Worm (Caenorhabditis elegans) whole organism, late embryonic: ENCODE results near the gene T11F9.22.

Experiments
- C08G9.2 ChIP-seq: sonication (generic microtip); optimal IDR thresholded peaks from 2 replicates; lab custom pipeline; 2016; ENCODE audit warnings: mild to moderate bottlenecking, missing genetic modification characterization, moderate library complexity, missing compliant biosample characterization
- F13H6.1 ChIP-seq: sonication (generic microtip); optimal IDR thresholded peaks from 2 replicates; lab custom pipeline; 2016; ENCODE audit warnings: missing genetic modification characterization, missing compliant biosample characterization
- T23F11.4 ChIP-seq: fragments of 200-800 bp; sonication (Bioruptor generic); optimal IDR thresholded peaks from 2 replicates; lab custom pipeline; 2018; ENCODE audit warnings: mild to moderate bottlenecking, missing genetic modification characterization, missing compliant biosample characterization
- ceh-14 ChIP-seq: sonication (generic microtip); optimal IDR thresholded peaks from 2 replicates; lab custom pipeline; 2016; ENCODE audit warnings: missing genotype, missing genetic modification characterization, missing compliant biosample characterization
- ceh-18 ChIP-seq: sonication (generic microtip); optimal IDR thresholded peaks from 2 replicates; lab custom pipeline; 2016; ENCODE audit warnings: missing genetic modification characterization, missing compliant biosample characterization
- ceh-19 ChIP-seq: fragments of 200-800 bp; sonication (Bioruptor generic); optimal IDR thresholded peaks from 2 replicates; lab custom pipeline; 2018; ENCODE audit warnings: mild to moderate bottlenecking, missing genetic modification characterization, missing compliant biosample characterization
- ceh-2 ChIP-seq: sonication (generic microtip); optimal IDR thresholded peaks from 2 replicates; lab custom pipeline; 2016; ENCODE audit warnings: missing genotype, missing genetic modification characterization, missing compliant biosample characterization
- ceh-24 ChIP-seq: sonication (generic microtip); optimal IDR thresholded peaks from 2 replicates; lab custom pipeline; 2016; ENCODE audit warnings: mild to moderate bottlenecking, missing genetic modification characterization, missing compliant biosample characterization
- ceh-30 ChIP-seq: fragments of 150-350 bp; optimal IDR thresholded peaks from 2 replicates; lab custom pipeline; 2014; ENCODE audit warnings: missing biosample characterization, missing genetic modification characterization
- ceh-31 ChIP-seq: sonication (generic microtip); optimal IDR thresholded peaks from 2 replicates; lab custom pipeline; 2016; ENCODE audit warnings: missing genetic modification characterization, missing compliant biosample characterization
- ceh-34 ChIP-seq: sonication (generic microtip); optimal IDR thresholded peaks from 2 replicates; lab custom pipeline; 2016; ENCODE audit warnings: mild to moderate bottlenecking, missing genetic modification characterization, missing compliant biosample characterization
- ceh-48 ChIP-seq: sonication (generic microtip); optimal IDR thresholded peaks from 2 replicates; lab custom pipeline; 2016; ENCODE audit warnings: missing genetic modification characterization, inconsistent platforms, missing compliant biosample characterization
- ceh-6 ChIP-seq: fragments of 200-800 bp; sonication (Bioruptor generic); optimal IDR thresholded peaks from 2 replicates; lab custom pipeline; 2018; ENCODE audit warnings: mild to moderate bottlenecking, missing genetic modification characterization, missing compliant biosample characterization
- ceh-9 ChIP-seq: sonication (generic microtip); optimal IDR thresholded peaks from 2 replicates; lab custom pipeline; 2016; ENCODE audit warnings: mild to moderate bottlenecking, missing genetic modification characterization, inconsistent platforms, missing compliant biosample characterization
- dmd-4 ChIP-seq: sonication (generic microtip); optimal IDR thresholded peaks from 2 replicates; lab custom pipeline; 2016; ENCODE audit warnings: borderline replicate concordance, missing genetic modification characterization, missing compliant biosample characterization
- elt-2 ChIP-seq: sonication (generic microtip); optimal IDR thresholded peaks from 2 replicates; lab custom pipeline; 2016; ENCODE audit warnings: missing genetic modification reagents, missing genetic modification characterization, missing compliant biosample characterization
- ets-4 ChIP-seq: sonication (generic microtip); optimal IDR thresholded peaks from 2 replicates; lab custom pipeline; 2016; ENCODE audit warnings: missing genetic modification characterization, missing compliant biosample characterization
- eyg-1 ChIP-seq: sonication (generic microtip); optimal IDR thresholded peaks from 2 replicates; lab custom pipeline; 2016; ENCODE audit warnings: missing genotype, missing genetic modification characterization, missing compliant biosample characterization
- fax-1 ChIP-seq: sonication (generic microtip); optimal IDR thresholded peaks from 2 replicates; lab custom pipeline; 2016; ENCODE audit warnings: missing genotype, missing genetic modification characterization, missing compliant biosample characterization
- fkh-6 ChIP-seq: sonication (generic microtip); optimal IDR thresholded peaks from 2 replicates; lab custom pipeline; 2016; ENCODE audit warnings: missing genetic modification characterization, missing compliant biosample characterization
- gmeb-2 ChIP-seq: sonication (generic microtip); optimal IDR thresholded peaks from 2 replicates; lab custom pipeline; 2016; ENCODE audit warnings: missing genetic modification characterization, inconsistent platforms, missing compliant biosample characterization
- hlh-13 ChIP-seq: fragments of 200-800 bp; sonication (Bioruptor generic); optimal IDR thresholded peaks from 2 replicates; lab custom pipeline; 2018; ENCODE audit warnings: mild to moderate bottlenecking, missing genetic modification characterization, missing compliant biosample characterization
- hlh-30 ChIP-seq: sonication (generic microtip); optimal IDR thresholded peaks from 2 replicates; lab custom pipeline; 2017; ENCODE audit warnings: antibody characterized with exemption, missing genetic modification characterization, missing compliant biosample characterization; ENCODE audit not compliant: insufficient read depth
- hlh-6 ChIP-seq: sonication (generic microtip); optimal IDR thresholded peaks from 2 replicates; lab custom pipeline; 2016; ENCODE audit warnings: missing genotype, missing genetic modification characterization, missing compliant biosample characterization
- hlh-8 ChIP-seq: sonication (generic microtip); optimal IDR thresholded peaks from 2 replicates; lab custom pipeline; 2016; ENCODE audit warnings: missing genotype, missing genetic modification characterization, missing compliant biosample characterization
- lim-6 ChIP-seq: sonication (generic microtip); optimal IDR thresholded peaks from 2 replicates; lab custom pipeline; 2016; ENCODE audit warnings: missing genetic modification characterization, missing compliant biosample characterization
- nfya-1 ChIP-seq: sonication (generic microtip); optimal IDR thresholded peaks from 2 replicates; lab custom pipeline; 2017; ENCODE audit warnings: missing genetic modification characterization, mild to moderate bottlenecking, missing compliant biosample characterization, antibody characterized with exemption, moderate library complexity
- pag-3 ChIP-seq: sonication (generic microtip); optimal IDR thresholded peaks from 2 replicates; lab custom pipeline; 2016; ENCODE audit warnings: missing compliant biosample characterization, missing genetic modification characterization, borderline replicate concordance
- ref-2 ChIP-seq: sonication (generic microtip); optimal IDR thresholded peaks from 2 replicates; lab custom pipeline; 2016; ENCODE audit warnings: missing genetic modification characterization, missing compliant biosample characterization
- rnt-1 ChIP-seq: sonication (generic microtip); optimal IDR thresholded peaks from 2 replicates; lab custom pipeline; 2016; ENCODE audit warnings: missing genetic modification characterization, missing compliant biosample characterization
- sdc-2 ChIP-seq: sonication (generic microtip); optimal IDR thresholded peaks from 2 replicates; lab custom pipeline; 2016; ENCODE audit warnings: missing genotype, missing genetic modification characterization, missing compliant biosample characterization
- sox-4 ChIP-seq: sonication (generic microtip); optimal IDR thresholded peaks from 2 replicates; lab custom pipeline; 2017; ENCODE audit warnings: mild to moderate bottlenecking, missing genetic modification characterization, inconsistent platforms, missing compliant biosample characterization
- syd-9 ChIP-seq: sonication (generic microtip); optimal IDR thresholded peaks from 2 replicates; lab custom pipeline; 2016; ENCODE audit warnings: mild to moderate bottlenecking, missing genetic modification characterization, moderate library complexity, missing compliant biosample characterization
- tbx-2 ChIP-seq: sonication (generic microtip); optimal IDR thresholded peaks from 2 replicates; lab custom pipeline; 2016; ENCODE audit warnings: missing genetic modification characterization, missing compliant biosample characterization
- tbx-7 ChIP-seq: sonication (generic microtip); optimal IDR thresholded peaks from 2 replicates; lab custom pipeline; 2016; ENCODE audit warnings: missing genotype, missing genetic modification characterization, missing compliant biosample characterization
- ttx-3 ChIP-seq: sonication (generic microtip); optimal IDR thresholded peaks from 2 replicates; lab custom pipeline; 2016; ENCODE audit warnings: missing genetic modification reagents, missing genetic modification characterization, missing compliant biosample characterization
- unc-3 ChIP-seq, 2 experiments: fragments of 200-800 bp in 1 of 2; sonication (Bioruptor generic) in 1 of 2; sonication (generic microtip) in 1 of 2; conservative IDR thresholded peaks in 1 of 2; optimal IDR thresholded peaks in 1 of 2; 2 replicates each; pipeline versions ENCODE4 v1.3.6 to Lab custom; 2016 to 2022; ENCODE audit warnings: missing compliant biosample characterization in 2 of 2, missing genetic modification characterization in 2 of 2, missing genetic modification reagents in 1 of 2
- unc-42 ChIP-seq: sonication (generic microtip); optimal IDR thresholded peaks from 2 replicates; lab custom pipeline; 2016; ENCODE audit warnings: missing genotype, missing genetic modification characterization, missing compliant biosample characterization
- zip-5 ChIP-seq: sonication (generic microtip); optimal IDR thresholded peaks from 2 replicates; lab custom pipeline; 2016; ENCODE audit warnings: missing genetic modification characterization, missing compliant biosample characterization
- ztf-16 ChIP-seq: sonication (generic microtip); optimal IDR thresholded peaks from 2 replicates; lab custom pipeline; 2017; ENCODE audit warnings: missing genetic modification characterization, missing compliant biosample characterization

T11F9.22 gene

ce11 chrV:11499786-11500185 lies 20.3 kb downstream of the T11F9.22 start:
- TF ChIP-seq elt-2 (tag; lab: Kevin White, UChicago) (no peak), ceh-24 (tag; lab: Kevin White, UChicago) (no peak), unc-3 (GFP tag; conservative IDR thresholded peaks at IDR 0.05; lab: Robert Waterston, UW) (no peak), unc-3 (tag; optimal IDR thresholded peaks at IDR 0.05; lab: Kevin White, UChicago) (no peak), ceh-18 (tag; lab: Kevin White, UChicago) (no peak), T23F11.4 (GFP tag; lab: Kevin White, UChicago) (no peak), ref-2 (tag; lab: Kevin White, UChicago) (no peak), lim-6 (tag; lab: Kevin White, UChicago) (no peak), eyg-1 (tag; lab: Kevin White, UChicago) (no peak), pag-3 (tag; lab: Kevin White, UChicago) (no peak)

ce11 chrV:11500980-11501379 lies 21.5 kb downstream of the T11F9.22 start:
- TF ChIP-seq sox-4 (no peak), C08G9.2 (tag; lab: Kevin White, UChicago) (no peak), F13H6.1 (tag; lab: Kevin White, UChicago) (no peak), hlh-13 (no peak), ceh-24 (tag; lab: Kevin White, UChicago) (no peak), ets-4 (tag; lab: Kevin White, UChicago) (no peak), fkh-6 (no peak), ceh-30 (tag; lab: Kevin White, UChicago) (no peak), ceh-9 (no peak), ttx-3 (tag; lab: Kevin White, UChicago) (no peak), gmeb-2 (no peak), eyg-1 (tag; lab: Kevin White, UChicago) (no peak), dmd-4 (tag; lab: Kevin White, UChicago) (no peak)

- TF ChIP-seq nfya-1 (tag; lab: Kevin White, UChicago): peak; percentile 91
- TF ChIP-seq hlh-30 (tag; lab: Kevin White, UChicago): no peak
Measured at ce11 chrV:11503081-11503751, 23.7 kb downstream of the T11F9.22 start, which contains the start of gene C55A6.12. Gene C55A6.12 (minus strand): TSS chrV:11503131.

- TF ChIP-seq fax-1 (tag; lab: Kevin White, UChicago) (peak; percentile 50), syd-9 (tag; lab: Kevin White, UChicago) (peak; percentile 36), F13H6.1 (tag; lab: Kevin White, UChicago) (peak; percentile 70), ceh-34 (tag; lab: Kevin White, UChicago) (peak; percentile 53), C08G9.2 (tag; lab: Kevin White, UChicago) (peak; percentile 75), unc-42 (peak; percentile 83), ceh-6 (GFP tag; lab: Kevin White, UChicago) (peak; percentile 14), dmd-4 (tag; lab: Kevin White, UChicago) (peak; percentile 15), ceh-14 (tag; lab: Kevin White, UChicago) (peak; percentile 92), rnt-1 (tag; lab: Kevin White, UChicago) (peak; percentile 71), ets-4 (tag; lab: Kevin White, UChicago) (peak; percentile 65), ceh-2 (tag; lab: Kevin White, UChicago) (peak; percentile 80), ceh-48 (tag; lab: Kevin White, UChicago) (peak; percentile 10), ceh-18 (tag; lab: Kevin White, UChicago) (peak; percentile 35), ztf-16 (tag; lab: Kevin White, UChicago) (peak; percentile 11), nfya-1 (tag; lab: Kevin White, UChicago) (peak; percentile 73), ceh-19 (GFP tag; lab: Kevin White, UChicago) (peak; percentile 19), ttx-3 (tag; lab: Kevin White, UChicago) (peak; percentile 17), hlh-8 (tag; lab: Kevin White, UChicago) (peak; percentile 32), lim-6 (tag; lab: Kevin White, UChicago) (peak; percentile 82), ref-2 (tag; lab: Kevin White, UChicago) (peak; percentile 88), tbx-7 (tag; lab: Kevin White, UChicago) (peak; percentile 62), tbx-2 (tag; lab: Kevin White, UChicago) (peak; percentile 93), sdc-2 (tag; lab: Kevin White, UChicago) (peak; percentile 30), zip-5 (tag; lab: Kevin White, UChicago) (peak; percentile 43), elt-2 (tag; lab: Kevin White, UChicago) (peak; percentile 36), ceh-31 (tag; lab: Kevin White, UChicago) (peak; percentile 96), hlh-6 (tag; lab: Kevin White, UChicago) (peak; percentile 15)
Measured at ce11 chrV:11504853-11505397, 25.4 kb downstream of the T11F9.22 start, which contains the start of the genes C55A6.1 and C55A6.10. Gene C55A6.1 (minus strand): TSS chrV:11504968. Gene C55A6.10 (plus strand): TSS chrV:11505347.
